Fruit fly (Drosophila melanogaster): ENCODE measurements around the gene CG33267.

dm6 chr3L:11515349-11516079 is 48.8 kb upstream of the CG33267 start:
- no peak for TF ChIP-seq Pif1A (GFP tag; optimal IDR thresholded peaks at IDR 0.05)
- TF ChIP-seq CG12605 (GFP tag; IDR thresholded peaks at IDR 0.05), result no peak
- TF ChIP-seq CG15710 (tag; optimal IDR thresholded peaks at IDR 0.05), result no peak
- no peak for TF ChIP-seq CG14655 (GFP tag; optimal IDR thresholded peaks at IDR 0.05)
- TF ChIP-seq EcR (GFP tag; optimal IDR thresholded peaks at IDR 0.05), result no peak
- TF ChIP-seq CG34367 (tag; optimal IDR thresholded peaks at IDR 0.05), result no peak
- TF ChIP-seq fd96Ca (GFP tag; IDR thresholded peaks at IDR 0.05), result no peak
- TF ChIP-seq CG9948 (tag; optimal IDR thresholded peaks at IDR 0.05), result no peak
